Worm (Caenorhabditis elegans) whole organism, L1 larva: ENCODE measurements around the gene srz-91.

Source experiments
- ceh-90 ChIP-seq: sonication (generic microtip); optimal IDR thresholded peaks from 2 replicates; lab custom pipeline; 2016; ENCODE audit warnings: missing genetic modification characterization, missing compliant biosample characterization
- dpl-1 ChIP-seq, 3 experiments: fragments of 150-350 bp in 2 of 3; sonication (generic microtip) in 1 of 3; optimal IDR thresholded peaks; 2 replicates each; lab custom pipeline; 2014 to 2017; ENCODE audit warnings: missing biosample characterization in 3 of 3, missing genetic modification characterization in 3 of 3, missing genetic modification reagents in 3 of 3
- fkh-10 ChIP-seq: sonication (generic microtip); optimal IDR thresholded peaks from 2 replicates; lab custom pipeline; 2017; ENCODE audit warnings: missing biosample characterization, missing genetic modification reagents, missing genetic modification characterization
- grh-1 ChIP-seq: fragments of 200-800 bp; sonication (Bioruptor generic); IDR thresholded peaks from 2 replicates; pipeline ENCODE4 v1.3.6; 2022; ENCODE audit warnings: missing genetic modification reagents, missing genetic modification characterization, missing compliant biosample characterization
- lin-15B ChIP-seq: fragments of 150-350 bp; sonication (generic microtip); optimal IDR thresholded peaks from 3 replicates; lab custom pipeline; 2014; ENCODE audit warnings: missing biosample characterization, missing genetic modification characterization
- lin-35 ChIP-seq, 2 experiments: fragments of 150-350 bp; optimal IDR thresholded peaks; 2 replicates each; lab custom pipeline; 2014; ENCODE audit warnings: missing biosample characterization in 2 of 2, missing genetic modification characterization in 2 of 2, missing genetic modification reagents in 2 of 2
- lsy-2 ChIP-seq, 2 experiments: fragments of 150-350 bp; optimal IDR thresholded peaks; 2 replicates each; lab custom pipeline; 2014; ENCODE audit warnings: missing biosample characterization in 2 of 2, missing genetic modification characterization in 2 of 2
- nhr-12 ChIP-seq: sonication (generic microtip); optimal IDR thresholded peaks from 2 replicates; lab custom pipeline; 2017; ENCODE audit warnings: missing biosample characterization, missing genetic modification characterization
- nhr-237 ChIP-seq: fragments of 150-350 bp; optimal IDR thresholded peaks from 2 replicates; lab custom pipeline; 2014; ENCODE audit warnings: missing biosample characterization, missing genetic modification characterization
- nhr-47 ChIP-seq: sonication (generic microtip); optimal IDR thresholded peaks from 2 replicates; lab custom pipeline; 2016; ENCODE audit warnings: mild to moderate bottlenecking, missing genetic modification characterization, moderate library complexity, missing compliant biosample characterization
- sup-37 ChIP-seq: fragments of 200-800 bp; sonication (Bioruptor generic); optimal IDR thresholded peaks from 2 replicates; lab custom pipeline; 2018; ENCODE audit warnings: mild to moderate bottlenecking, missing genetic modification characterization, missing compliant biosample characterization
- unc-98 ChIP-seq: fragments of 200-800 bp; sonication (Bioruptor generic); IDR thresholded peaks from 2 replicates; pipeline ENCODE4 v1.3.6; 2022; ENCODE audit warnings: missing genetic modification characterization, missing compliant biosample characterization
- xbp-1 ChIP-seq: sonication (generic microtip); optimal IDR thresholded peaks from 2 replicates; lab custom pipeline; 2016; ENCODE audit warnings: missing genetic modification characterization, missing compliant biosample characterization
- zip-4 ChIP-seq: fragments of 200-800 bp; sonication (Bioruptor generic); optimal IDR thresholded peaks from 2 replicates; lab custom pipeline; 2018; ENCODE audit warnings: mild to moderate bottlenecking, missing genetic modification characterization, moderate library complexity, missing compliant biosample characterization

DNA sequence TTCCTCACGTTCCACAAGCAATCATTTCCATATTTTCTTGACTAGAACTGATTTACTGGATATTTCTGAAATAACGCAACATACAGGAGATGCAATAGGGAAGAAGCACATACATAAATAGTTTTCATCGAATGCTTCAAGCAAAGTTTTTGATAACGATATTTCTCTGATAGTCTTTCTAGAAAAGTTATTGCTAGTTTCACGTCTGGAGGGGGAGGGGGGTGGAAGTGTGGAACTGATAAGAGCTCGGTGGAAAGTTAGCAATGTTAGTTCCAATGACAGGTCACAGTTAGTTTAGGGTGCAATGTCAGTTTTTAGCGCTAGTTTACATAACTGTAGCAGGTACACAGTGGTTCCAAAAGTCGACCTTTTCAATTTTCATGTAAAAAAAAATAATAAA lies 8.9 kb downstream of the srz-91 start, which contains the start of gene Y6G8.6:
- TF ChIP-seq zip-4 (GFP tag; lab: Kevin White, UChicago) (no peak), lin-15B (no peak), grh-1 (GFP tag; lab: Robert Waterston, UW) (no peak), nhr-47 (no peak), dpl-1 (GFP tag; optimal IDR thresholded peaks at IDR 0.05; lab: Kevin White, UChicago) (no peak), sup-37 (no peak), nhr-12 (no peak), unc-98 (GFP tag; lab: Robert Waterston, UW) (no peak), xbp-1 (tag; lab: Kevin White, UChicago) (no peak), nhr-237 (tag; lab: Kevin White, UChicago) (no peak), lin-35 (GFP tag; optimal IDR thresholded peaks at IDR 0.05; lab: Kevin White, UChicago) (no peak), lsy-2 (tag; optimal IDR thresholded peaks at IDR 0.05; lab: Kevin White, UChicago) (no peak), ceh-90 (tag; lab: Kevin White, UChicago) (no peak), fkh-10 (GFP tag; lab: Kevin White, UChicago) (no peak)
